Worm (Caenorhabditis elegans): ENCODE results near the gene F39H12.3.

DNA sequence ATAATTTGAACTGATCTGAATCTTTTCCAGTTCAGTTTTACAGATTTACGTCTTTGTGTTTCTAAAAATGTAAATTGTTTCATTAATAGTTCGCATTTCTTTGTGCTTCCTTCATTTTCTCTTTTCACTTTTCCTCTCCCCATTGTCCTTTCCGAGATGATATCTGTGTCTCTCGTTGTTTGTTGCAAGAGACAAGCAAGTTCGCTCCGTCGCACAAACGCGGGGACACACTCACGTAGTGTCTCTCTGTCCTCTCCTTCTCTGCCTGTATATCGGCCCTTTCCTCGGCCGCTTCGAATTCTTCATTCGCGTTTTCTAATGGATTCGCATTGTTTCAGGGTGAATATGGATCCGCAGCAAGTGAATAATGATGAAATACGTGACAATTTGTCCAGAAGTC, 35.6 kb upstream of the F39H12.3 start, which contains the start of gene ZC13.1:
- TF ChIP-seq dao-5 (tag; optimal IDR thresholded peaks at IDR 0.05) (no peak), him-1 (tag; optimal IDR thresholded peaks at IDR 0.05) (no peak), W03F9.2 (tag; optimal IDR thresholded peaks at IDR 0.05) (no peak)
